Worm (Caenorhabditis elegans): Measurements from ENCODE around the gene C07B5.4.

C07B5.4 gene

ce11 chrX:9509516-9509915, 19.9 kb upstream of the C07B5.4 start:
- TF ChIP-seq lsy-2 (tag; optimal IDR thresholded peaks at IDR 0.05) (no peak), blmp-1 (tag; optimal IDR thresholded peaks at IDR 0.05) (no peak), ham-2 (GFP tag; optimal IDR thresholded peaks at IDR 0.05) (no peak), ceh-83 (GFP tag; optimal IDR thresholded peaks at IDR 0.05) (no peak), cnd-1 (tag; optimal IDR thresholded peaks at IDR 0.05) (no peak), drap-1 (GFP tag; optimal IDR thresholded peaks at IDR 0.05) (no peak), mls-2 (tag; optimal IDR thresholded peaks at IDR 0.05) (no peak), mep-1 (tag; optimal IDR thresholded peaks at IDR 0.05) (no peak), ztf-11 (tag; optimal IDR thresholded peaks at IDR 0.05) (no peak), sem-2 (GFP tag; optimal IDR thresholded peaks at IDR 0.05) (no peak), sptf-1 (tag; optimal IDR thresholded peaks at IDR 0.05) (no peak), unc-62 (GFP tag; optimal IDR thresholded peaks at IDR 0.05) (no peak), tbx-8 (GFP tag; optimal IDR thresholded peaks at IDR 0.05) (no peak), unc-120 (tag; optimal IDR thresholded peaks at IDR 0.05; ENCODE audit: poor library complexity, severe bottlenecking) (no peak)

ce11 chrX:9509922-9510321, 19.5 kb upstream of the C07B5.4 start:
- TF ChIP-seq cnd-1 (tag; optimal IDR thresholded peaks at IDR 0.05) (no peak), sem-2 (GFP tag; optimal IDR thresholded peaks at IDR 0.05) (no peak), ceh-83 (GFP tag; optimal IDR thresholded peaks at IDR 0.05) (no peak), mep-1 (tag; optimal IDR thresholded peaks at IDR 0.05) (peak; percentile 42), ztf-11 (tag; optimal IDR thresholded peaks at IDR 0.05) (peak; percentile 33), ces-1 (GFP tag; optimal IDR thresholded peaks at IDR 0.05) (peak; percentile 93), sptf-1 (tag; optimal IDR thresholded peaks at IDR 0.05) (peak; percentile 26), mls-2 (tag; optimal IDR thresholded peaks at IDR 0.05) (peak; percentile 49)

- TF ChIP-seq nhr-76 (tag; optimal IDR thresholded peaks at IDR 0.05) (no peak), sptf-1 (tag; optimal IDR thresholded peaks at IDR 0.05) (no peak), nhr-28 (tag; optimal IDR thresholded peaks at IDR 0.05) (no peak), nhr-237 (tag; optimal IDR thresholded peaks at IDR 0.05) (no peak), sem-2 (GFP tag; optimal IDR thresholded peaks at IDR 0.05) (no peak), flh-1 (GFP tag; optimal IDR thresholded peaks at IDR 0.05) (no peak), cnd-1 (tag; optimal IDR thresholded peaks at IDR 0.05) (no peak), ztf-11 (tag; optimal IDR thresholded peaks at IDR 0.05) (no peak), ceh-83 (GFP tag; optimal IDR thresholded peaks at IDR 0.05) (no peak), ceh-39 (tag; optimal IDR thresholded peaks at IDR 0.05) (no peak), unc-62 (GFP tag; optimal IDR thresholded peaks at IDR 0.05) (no peak), nhr-12 (tag; optimal IDR thresholded peaks at IDR 0.05) (no peak), ham-2 (GFP tag; optimal IDR thresholded peaks at IDR 0.05) (no peak), zip-8 (tag; optimal IDR thresholded peaks at IDR 0.05) (no peak), ces-1 (GFP tag; optimal IDR thresholded peaks at IDR 0.05) (no peak), snpc-4 (tag; optimal IDR thresholded peaks at IDR 0.05) (no peak), ceh-43 (GFP tag; optimal IDR thresholded peaks at IDR 0.05) (no peak), unc-120 (tag; optimal IDR thresholded peaks at IDR 0.05; ENCODE audit: poor library complexity, severe bottlenecking) (no peak)
Observed at ce11 chrX:9510448-9510847, 19.0 kb upstream of the C07B5.4 start.

ce11 chrX:9512457-9512856, 17.0 kb upstream of the C07B5.4 start:
- TF ChIP-seq elt-1 (tag; optimal IDR thresholded peaks at IDR 0.05; ENCODE audit: borderline replicate concordance, insufficient read depth) (peak; percentile 37), mep-1 (tag; optimal IDR thresholded peaks at IDR 0.05) (no peak), lin-32 (GFP tag; optimal IDR thresholded peaks at IDR 0.05) (no peak)

ce11 chrX:9517106-9517505, 12.4 kb upstream of the C07B5.4 start, which contains the start of gene C07B5.2:
Gene C07B5.2, minus strand, starts transcription at chrX:9517206.
- TF ChIP-seq tbx-8 (GFP tag; optimal IDR thresholded peaks at IDR 0.05) = no peak
- no peak for TF ChIP-seq drap-1 (GFP tag; optimal IDR thresholded peaks at IDR 0.05)
- no peak for TF ChIP-seq nhr-76 (tag; optimal IDR thresholded peaks at IDR 0.05)
- no peak for TF ChIP-seq unc-62 (GFP tag; optimal IDR thresholded peaks at IDR 0.05)
- TF ChIP-seq pha-4 (tag; optimal IDR thresholded peaks at IDR 0.05) = no peak
- TF ChIP-seq blmp-1 (tag; optimal IDR thresholded peaks at IDR 0.05) = no peak
- TF ChIP-seq ceh-39 (tag; optimal IDR thresholded peaks at IDR 0.05) = no peak
- no peak for TF ChIP-seq ces-1 (GFP tag; optimal IDR thresholded peaks at IDR 0.05)
- no peak for TF ChIP-seq flh-1 (GFP tag; optimal IDR thresholded peaks at IDR 0.05)
- no peak for TF ChIP-seq nhr-2 (tag; optimal IDR thresholded peaks at IDR 0.05)
- TF ChIP-seq nhr-12 (tag; optimal IDR thresholded peaks at IDR 0.05) = no peak
- no peak for TF ChIP-seq ham-2 (GFP tag; optimal IDR thresholded peaks at IDR 0.05)
- no peak for TF ChIP-seq cnd-1 (tag; optimal IDR thresholded peaks at IDR 0.05)
- TF ChIP-seq hlh-1 (tag; optimal IDR thresholded peaks at IDR 0.05) = no peak
- TF ChIP-seq mab-5 (tag; optimal IDR thresholded peaks at IDR 0.05) = no peak
- TF ChIP-seq ztf-11 (tag; optimal IDR thresholded peaks at IDR 0.05) = no peak
